Worm (Caenorhabditis elegans) whole organism, midembryonic: ENCODE data around the gene hlh-1.

Experiments
- T22C8.4 ChIP-seq: fragments of 200-800 bp; sonication (Bioruptor generic); IDR thresholded peaks from 2 replicates; pipeline ENCODE4 v1.3.6; 2022; ENCODE audit warnings: missing genetic modification characterization, missing compliant biosample characterization
- cog-1 ChIP-seq: sonication (generic microtip); optimal IDR thresholded peaks from 2 replicates; lab custom pipeline; 2016; ENCODE audit warnings: missing genetic modification characterization, missing compliant biosample characterization
- flt-1 ChIP-seq: fragments of 200-800 bp; sonication (Bioruptor generic); IDR thresholded peaks from 2 replicates; pipeline ENCODE4 v1.3.6; 2022; ENCODE audit warnings: missing genetic modification characterization, missing compliant biosample characterization
- klf-2 ChIP-seq: fragments of 200-800 bp; sonication (Bioruptor generic); conservative IDR thresholded peaks from 2 replicates; pipeline ENCODE4 v1.3.6; 2022; ENCODE audit warnings: missing genetic modification reagents, missing genetic modification characterization, missing compliant biosample characterization
- med-1 ChIP-seq: sonication (generic microtip); optimal IDR thresholded peaks from 2 replicates; lab custom pipeline; 2017; ENCODE audit warnings: missing genetic modification characterization, mild to moderate bottlenecking, missing compliant biosample characterization, antibody characterized with exemption, missing genetic modification reagents; ENCODE audit not compliant: insufficient read depth
- ref-1 ChIP-seq: fragments of 200-800 bp; sonication (Bioruptor generic); conservative IDR thresholded peaks from 2 replicates; pipeline ENCODE4 v1.3.6; 2022; ENCODE audit warnings: missing genetic modification reagents, missing genetic modification characterization, missing compliant biosample characterization
- tab-1 ChIP-seq: fragments of 200-800 bp; sonication (Bioruptor generic); IDR thresholded peaks from 2 replicates; pipeline ENCODE4 v1.3.6; 2022; ENCODE audit warnings: missing genetic modification characterization, missing compliant biosample characterization
- ztf-23 ChIP-seq: fragments of 200-800 bp; sonication (Bioruptor generic); IDR thresholded peaks from 2 replicates; pipeline ENCODE4 v1.3.6; 2022; ENCODE audit warnings: missing genetic modification reagents, missing genetic modification characterization, missing compliant biosample characterization
- ztf-29 ChIP-seq: fragments of 200-800 bp; sonication (Bioruptor generic); IDR thresholded peaks from 2 replicates; pipeline ENCODE4 v1.3.6; 2022; ENCODE audit warnings: missing genetic modification reagents, missing genetic modification characterization, missing compliant biosample characterization

Gene hlh-1

DNA sequence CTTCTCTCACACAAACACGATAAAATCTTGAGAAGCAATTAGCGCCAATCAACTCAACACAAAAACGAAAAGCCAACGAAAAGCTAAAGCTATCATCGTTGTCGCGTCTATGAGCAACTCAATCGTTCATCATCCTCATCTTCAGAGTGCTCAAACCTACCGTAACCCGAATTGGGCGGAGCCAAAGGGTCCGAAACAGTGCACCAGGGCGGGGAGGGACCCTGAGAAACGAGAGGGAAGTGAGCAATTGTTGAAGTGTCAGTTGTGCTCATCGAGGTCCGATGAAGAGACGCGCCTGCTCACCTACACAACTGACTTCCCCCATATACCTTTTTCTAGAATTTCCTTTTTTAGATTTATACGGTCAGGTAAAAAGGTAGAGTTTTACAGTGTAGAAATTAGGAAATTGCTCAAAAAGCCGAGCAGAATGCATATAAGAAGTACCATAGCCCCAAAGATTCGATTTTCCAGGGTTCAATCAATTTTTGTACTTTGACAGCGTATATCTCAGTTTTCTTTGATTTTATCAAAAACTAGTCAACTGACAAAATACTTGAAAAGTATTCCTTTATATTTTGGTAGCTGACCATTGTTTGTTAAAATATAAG is at the start of gene hlh-1:
hlh-1 (plus strand) TSS at position 275 of the 608 bp plus-strand sequence.
- TF ChIP-seq ztf-29 (GFP tag; lab: Robert Waterston, UW) (no peak), ref-1 (GFP tag; lab: Robert Waterston, UW) (no peak), tab-1 (GFP tag; lab: Robert Waterston, UW) (no peak), cog-1 (no peak), T22C8.4 (no peak), ztf-23 (GFP tag; lab: Robert Waterston, UW) (no peak), klf-2 (GFP tag; lab: Robert Waterston, UW) (no peak), flt-1 (GFP tag; lab: Robert Waterston, UW) (0 out of 2 replicates have a peak, but pooled peaks have one; percentile 16), med-1 (GFP tag; lab: Kevin White, UChicago) (no peak)

DNA sequence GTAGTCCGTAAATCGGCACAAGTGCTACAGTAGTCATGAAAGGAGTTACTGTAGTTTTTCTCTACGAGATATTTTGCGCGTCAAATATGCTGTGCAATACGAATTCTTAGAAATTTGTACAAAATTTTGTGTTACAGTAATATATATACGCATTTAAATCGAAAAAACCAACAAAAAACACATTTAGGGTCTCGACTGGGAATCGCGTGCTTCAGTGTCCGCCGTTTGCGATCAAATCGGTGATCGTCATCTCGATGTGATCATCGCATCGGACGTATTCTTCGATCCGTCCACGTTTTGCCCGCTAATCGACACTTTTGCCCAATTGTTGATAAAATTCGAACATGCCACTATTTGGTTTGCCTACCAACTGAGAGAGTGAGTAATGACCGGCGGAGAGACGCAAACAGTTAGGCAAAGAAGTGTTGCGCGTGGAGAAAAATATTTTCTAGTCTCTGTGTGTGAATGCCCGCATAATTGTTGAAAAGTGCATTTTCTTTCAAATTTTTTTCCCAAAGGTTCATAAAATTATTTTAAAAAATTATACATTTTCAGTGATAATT is 49.4 kb upstream of the hlh-1 start:
- TF ChIP-seq T22C8.4: no peak
- TF ChIP-seq cog-1: no peak

DNA sequence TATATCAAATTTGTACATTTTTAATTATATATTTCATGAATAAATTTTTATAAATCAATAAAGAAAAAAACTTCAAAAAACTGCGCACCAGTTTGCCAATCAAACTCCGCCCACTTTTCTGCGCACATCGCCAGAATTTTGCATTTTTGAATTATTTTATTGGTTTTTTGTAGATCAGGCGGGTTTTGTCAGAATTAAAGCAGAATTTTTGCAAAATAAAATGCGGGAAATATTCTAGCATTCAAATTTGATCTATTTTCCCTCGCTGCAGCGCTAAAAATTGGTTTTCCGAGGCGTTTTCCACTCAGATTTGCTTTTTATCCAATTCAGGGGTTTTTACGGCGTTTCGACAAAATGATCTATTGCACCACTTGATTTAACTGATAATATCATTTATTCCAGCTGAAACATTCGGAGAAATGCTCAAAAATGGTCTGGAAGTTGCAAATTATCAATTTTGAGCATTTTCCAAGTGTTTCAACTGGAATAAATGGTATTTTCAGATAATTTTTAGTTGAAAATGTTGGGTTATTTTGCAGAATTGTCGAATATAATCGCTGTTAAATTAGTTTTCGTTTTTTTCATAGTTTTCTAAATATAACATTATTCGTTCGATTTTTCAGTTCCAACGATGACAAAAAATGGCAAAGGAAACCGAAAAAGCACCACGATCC is 47.3 kb upstream of the hlh-1 start, which contains the start of gene W06B4.1:
W06B4.1 (plus strand) TSS at position 624 of the 674 bp plus-strand sequence.
- TF ChIP-seq flt-1 (GFP tag; lab: Robert Waterston, UW) (no peak), ztf-23 (GFP tag; lab: Robert Waterston, UW) (no peak), cog-1 (no peak), ztf-29 (GFP tag; lab: Robert Waterston, UW) (no peak), T22C8.4 (no peak), tab-1 (GFP tag; lab: Robert Waterston, UW) (no peak), med-1 (GFP tag; lab: Kevin White, UChicago) (no peak), ref-1 (GFP tag; lab: Robert Waterston, UW) (no peak), klf-2 (GFP tag; lab: Robert Waterston, UW) (no peak)

DNA sequence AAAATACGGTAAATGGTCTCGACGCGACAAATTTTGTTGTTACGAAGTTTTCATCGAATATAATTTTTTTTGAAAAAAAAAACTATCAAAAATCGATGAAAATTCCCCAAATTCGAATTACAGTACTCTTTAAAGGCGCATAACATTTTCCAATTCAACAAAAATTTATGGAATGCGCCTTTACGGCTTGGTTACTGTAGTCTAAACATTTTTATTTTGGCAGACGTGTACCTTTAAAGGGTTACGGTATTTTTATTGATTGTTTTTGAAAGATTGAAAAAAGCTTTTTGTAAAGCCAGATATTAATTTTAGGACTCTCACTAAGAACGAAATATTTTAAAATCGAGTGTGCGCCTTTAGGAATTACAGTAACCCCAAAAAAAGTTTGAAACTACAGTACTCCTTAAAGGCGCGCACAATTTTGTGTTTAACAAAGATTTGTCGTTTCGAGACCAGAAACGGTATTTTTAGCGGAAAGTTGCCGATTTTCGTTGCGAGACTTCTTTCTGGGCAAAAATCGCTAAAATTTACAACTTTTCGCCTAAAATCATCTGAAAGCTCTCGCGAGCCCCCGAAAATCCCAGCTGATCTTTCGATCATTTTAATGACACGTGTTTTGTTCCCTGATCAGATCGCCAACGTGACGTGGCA is 44.2 kb upstream of the hlh-1 start:
- TF ChIP-seq ref-1 (GFP tag; lab: Robert Waterston, UW) (no peak), tab-1 (GFP tag; lab: Robert Waterston, UW) (no peak), flt-1 (GFP tag; lab: Robert Waterston, UW) (no peak), med-1 (GFP tag; lab: Kevin White, UChicago) (no peak), cog-1 (no peak), ztf-23 (GFP tag; lab: Robert Waterston, UW) (no peak), ztf-29 (GFP tag; lab: Robert Waterston, UW) (no peak), klf-2 (GFP tag; lab: Robert Waterston, UW) (no peak), T22C8.4 (no peak)

DNA sequence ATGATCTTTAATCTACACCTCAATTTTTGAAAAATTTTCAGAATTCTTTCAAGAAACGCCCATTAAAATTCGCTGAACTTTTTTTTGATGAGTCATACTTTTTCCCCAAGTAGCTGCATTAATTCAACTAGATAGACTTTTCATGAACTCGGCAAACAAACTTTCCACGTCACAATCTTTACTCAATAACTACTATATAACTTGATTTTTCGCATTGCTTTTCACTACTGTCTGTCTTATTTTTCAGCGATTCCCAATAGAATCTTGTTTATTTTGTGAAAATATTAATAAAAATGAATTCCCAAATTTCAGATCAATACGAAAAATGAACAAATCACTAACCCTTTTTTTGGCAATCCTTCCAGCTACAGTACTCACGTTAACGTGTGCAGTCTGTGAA is 40.1 kb upstream of the hlh-1 start, which contains the start of gene T05C1.1:
T05C1.1 (plus strand) TSS at position 301 of the 400 bp plus-strand sequence.
- TF ChIP-seq ztf-29 (GFP tag; lab: Robert Waterston, UW): no peak
- no peak for TF ChIP-seq ref-1 (GFP tag; lab: Robert Waterston, UW)

DNA sequence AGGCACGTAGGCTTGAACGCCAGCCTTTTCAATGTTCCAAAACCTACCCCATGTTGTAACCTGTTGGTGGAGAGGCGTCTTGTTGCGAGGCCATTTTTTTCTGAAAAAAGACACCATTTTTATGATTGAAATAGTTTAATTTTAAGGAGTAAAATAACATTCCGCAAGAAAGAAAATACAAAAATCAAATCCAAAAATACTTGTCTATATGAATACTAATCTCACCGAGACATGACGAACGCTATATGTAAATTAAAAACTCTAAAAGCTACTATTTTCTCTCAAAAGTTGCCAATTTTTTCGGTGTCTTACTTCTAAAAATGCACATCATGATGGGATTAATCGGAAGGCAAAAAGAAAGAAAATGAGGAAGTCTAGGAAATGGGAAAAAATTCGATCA is 36.4 kb upstream of the hlh-1 start, which contains the start of gene T05C1.2:
T05C1.2 (minus strand) TSS at position 101 of the 400 bp plus-strand sequence.
- no peak for TF ChIP-seq flt-1 (GFP tag; lab: Robert Waterston, UW)
- TF ChIP-seq tab-1 (GFP tag; lab: Robert Waterston, UW): no peak
- no peak for TF ChIP-seq med-1 (GFP tag; lab: Kevin White, UChicago)
- TF ChIP-seq ztf-23 (GFP tag; lab: Robert Waterston, UW): no peak
- TF ChIP-seq klf-2 (GFP tag; lab: Robert Waterston, UW): no peak
- no peak for TF ChIP-seq ztf-29 (GFP tag; lab: Robert Waterston, UW)
- no peak for TF ChIP-seq ref-1 (GFP tag; lab: Robert Waterston, UW)
- TF ChIP-seq T22C8.4: no peak
- no peak for TF ChIP-seq cog-1

DNA sequence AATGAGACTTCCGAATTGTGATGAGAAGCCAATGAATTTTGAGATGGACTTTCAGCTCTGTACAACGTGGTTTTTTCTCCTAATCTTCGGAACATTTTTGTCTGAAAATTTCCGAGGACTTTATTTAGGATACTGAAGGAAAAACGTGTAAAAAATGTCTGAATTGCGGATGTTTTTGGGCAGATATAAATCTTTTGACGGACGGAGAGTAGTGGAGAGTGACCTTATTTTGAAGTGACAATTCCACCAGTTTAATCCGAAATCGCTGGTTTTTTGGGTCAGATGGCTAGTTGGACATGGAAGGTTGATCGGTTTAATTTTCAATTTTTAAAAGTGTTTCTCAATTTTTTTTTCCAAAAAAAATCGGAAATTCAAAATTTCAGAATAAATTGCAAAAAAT is 29.1 kb upstream of the hlh-1 start, which contains the start of gene T05C1.3:
T05C1.3 (minus strand) TSS at position 101 of the 400 bp plus-strand sequence.
- TF ChIP-seq cog-1: no peak
- no peak for TF ChIP-seq ztf-23 (GFP tag; lab: Robert Waterston, UW)
- TF ChIP-seq klf-2 (GFP tag; lab: Robert Waterston, UW): no peak
- no peak for TF ChIP-seq med-1 (GFP tag; lab: Kevin White, UChicago)
- no peak for TF ChIP-seq T22C8.4
- TF ChIP-seq flt-1 (GFP tag; lab: Robert Waterston, UW): no peak
- no peak for TF ChIP-seq tab-1 (GFP tag; lab: Robert Waterston, UW)
- TF ChIP-seq ztf-29 (GFP tag; lab: Robert Waterston, UW): no peak
- no peak for TF ChIP-seq ref-1 (GFP tag; lab: Robert Waterston, UW)

DNA sequence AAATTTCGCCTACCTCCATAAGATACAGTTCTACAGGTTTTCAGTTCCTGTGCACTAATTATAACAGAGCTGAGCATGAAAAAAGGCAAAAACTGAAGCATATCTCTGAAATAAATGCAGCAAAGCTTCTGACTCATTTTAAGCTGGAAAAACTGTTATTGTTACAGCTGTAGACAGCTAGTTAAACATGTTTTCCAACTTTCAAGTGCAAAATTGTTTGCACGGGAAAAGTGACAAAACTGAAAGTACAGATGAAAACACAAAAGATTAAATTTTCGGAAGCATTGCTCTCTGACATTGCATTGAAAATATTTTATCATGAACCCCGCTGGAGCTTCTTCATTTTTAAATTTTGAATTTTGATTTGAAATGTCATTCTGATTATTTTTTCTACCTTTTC is 27.6 kb upstream of the hlh-1 start, which contains the start of gene T05C1.5:
T05C1.5 (minus strand) TSS at position 101 of the 400 bp plus-strand sequence.
- TF ChIP-seq flt-1 (GFP tag; lab: Robert Waterston, UW) (no peak), T22C8.4 (no peak), med-1 (GFP tag; lab: Kevin White, UChicago) (no peak), ref-1 (GFP tag; lab: Robert Waterston, UW) (no peak), ztf-23 (GFP tag; lab: Robert Waterston, UW) (no peak), tab-1 (GFP tag; lab: Robert Waterston, UW) (no peak), ztf-29 (GFP tag; lab: Robert Waterston, UW) (no peak), cog-1 (no peak), klf-2 (GFP tag; lab: Robert Waterston, UW) (no peak)
